Worm (Caenorhabditis elegans) whole organism, L1 larva: ENCODE measurements around the gene F21C10.1.

Source experiments
- C04F5.9 ChIP-seq: sonication (generic microtip); optimal IDR thresholded peaks from 2 replicates; lab custom pipeline; 2016; ENCODE audit warnings: missing genetic modification characterization, missing compliant biosample characterization
- C16A3.4 ChIP-seq: fragments of 150-350 bp; optimal IDR thresholded peaks from 2 replicates; lab custom pipeline; 2014; ENCODE audit warnings: missing biosample characterization, missing genetic modification characterization
- F16B12.6 ChIP-seq: fragments of 150-350 bp; optimal IDR thresholded peaks from 2 replicates; lab custom pipeline; 2014; ENCODE audit warnings: missing biosample characterization, missing genetic modification characterization
- blmp-1 ChIP-seq: fragments of 150-350 bp; optimal IDR thresholded peaks from 2 replicates; lab custom pipeline; 2014; ENCODE audit warnings: missing biosample characterization, missing genetic modification characterization
- ceh-63 ChIP-seq: fragments of 200-800 bp; sonication (Bioruptor generic); optimal IDR thresholded peaks from 2 replicates; lab custom pipeline; 2018; ENCODE audit warnings: mild to moderate bottlenecking, missing genetic modification characterization, missing compliant biosample characterization
- ceh-82 ChIP-seq, 3 experiments: fragments of 150-350 bp in 1 of 3; sonication (generic microtip) in 2 of 3; optimal IDR thresholded peaks; 2 replicates each; lab custom pipeline; 2014 to 2017; ENCODE audit warnings: missing biosample characterization in 3 of 3, missing genetic modification characterization in 3 of 3
- egl-13 ChIP-seq: sonication (generic microtip); optimal IDR thresholded peaks from 2 replicates; lab custom pipeline; 2016; ENCODE audit warnings: missing genotype, missing genetic modification reagents, missing genetic modification characterization, missing compliant biosample characterization
- elt-2 ChIP-seq: sonication (generic microtip); optimal IDR thresholded peaks from 2 replicates; lab custom pipeline; 2016; ENCODE audit warnings: missing genetic modification characterization, mild to moderate bottlenecking, inconsistent platforms, missing compliant biosample characterization, missing genetic modification reagents
- elt-3 ChIP-seq, 6 experiments: fragments of 150-350 bp in 1 of 6; sonication (generic microtip); optimal IDR thresholded peaks; 2 replicates each; lab custom pipeline; 2017 to 2018; ENCODE audit warnings: missing biosample characterization in 6 of 6, missing genetic modification characterization in 6 of 6, inconsistent platforms in 1 of 6
- grh-1 ChIP-seq: fragments of 200-800 bp; sonication (Bioruptor generic); IDR thresholded peaks from 2 replicates; pipeline ENCODE4 v1.3.6; 2022; ENCODE audit warnings: missing genetic modification reagents, missing genetic modification characterization, missing compliant biosample characterization
- hlh-17 ChIP-seq: fragments of 200-800 bp; sonication (Bioruptor generic); optimal IDR thresholded peaks from 2 replicates; lab custom pipeline; 2018; ENCODE audit warnings: missing genetic modification characterization, mild to moderate bottlenecking, missing compliant biosample characterization, moderate library complexity, borderline replicate concordance
- irx-1 ChIP-seq: sonication (generic microtip); optimal IDR thresholded peaks from 2 replicates; lab custom pipeline; 2016; ENCODE audit warnings: missing genetic modification characterization, missing compliant biosample characterization
- isw-1 ChIP-seq: fragments of 200-800 bp; sonication (Bioruptor generic); IDR thresholded peaks from 2 replicates; pipeline ENCODE4 v1.3.6; 2022; ENCODE audit warnings: missing genetic modification characterization, missing compliant biosample characterization
- lin-14 ChIP-seq: fragments of 200-800 bp; sonication (Bioruptor generic); optimal IDR thresholded peaks from 2 replicates; lab custom pipeline; 2018; ENCODE audit warnings: mild to moderate bottlenecking, missing genetic modification characterization, moderate library complexity, missing compliant biosample characterization
- lsy-2 ChIP-seq, 2 experiments: fragments of 150-350 bp; optimal IDR thresholded peaks; 2 replicates each; lab custom pipeline; 2014; ENCODE audit warnings: missing biosample characterization in 2 of 2, missing genetic modification characterization in 2 of 2
- mab-9 ChIP-seq: fragments of 200-800 bp; sonication (Bioruptor generic); IDR thresholded peaks from 2 replicates; pipeline ENCODE4 v1.3.6; 2022; ENCODE audit warnings: missing genetic modification reagents, missing genetic modification characterization, missing compliant biosample characterization
- mdl-1 ChIP-seq, 2 experiments: fragments of 150-350 bp; optimal IDR thresholded peaks; 2 replicates each; lab custom pipeline; 2014 to 2017; ENCODE audit warnings: missing biosample characterization in 2 of 2, missing genetic modification characterization in 2 of 2, inconsistent platforms in 1 of 2
- mep-1 ChIP-seq: fragments of 150-350 bp; optimal IDR thresholded peaks from 2 replicates; lab custom pipeline; 2014; ENCODE audit warnings: missing biosample characterization, missing genetic modification characterization
- nhr-11 ChIP-seq: fragments of 150-350 bp; optimal IDR thresholded peaks from 2 replicates; lab custom pipeline; 2014; ENCODE audit warnings: missing biosample characterization, missing genetic modification characterization
- nhr-20 ChIP-seq: sonication (generic microtip); optimal IDR thresholded peaks from 2 replicates; lab custom pipeline; 2016; ENCODE audit warnings: mild to moderate bottlenecking, missing genetic modification characterization, missing compliant biosample characterization
- nhr-47 ChIP-seq: sonication (generic microtip); optimal IDR thresholded peaks from 2 replicates; lab custom pipeline; 2016; ENCODE audit warnings: mild to moderate bottlenecking, missing genetic modification characterization, moderate library complexity, missing compliant biosample characterization
- nhr-71 ChIP-seq: sonication (generic microtip); optimal IDR thresholded peaks from 2 replicates; lab custom pipeline; 2016; ENCODE audit warnings: mild to moderate bottlenecking, missing genetic modification characterization, moderate library complexity, missing compliant biosample characterization
- nhr-84 ChIP-seq: sonication (generic microtip); optimal IDR thresholded peaks from 2 replicates; lab custom pipeline; 2017; ENCODE audit warnings: missing biosample characterization, missing genetic modification characterization
- nhr-85 ChIP-seq: sonication (generic microtip); peaks from one replicate; lab custom pipeline; 2016; ENCODE audit warnings: missing genetic modification characterization, inconsistent platforms, missing compliant biosample characterization
- nhr-90 ChIP-seq: sonication (generic microtip); optimal IDR thresholded peaks from 2 replicates; lab custom pipeline; 2016; ENCODE audit warnings: mild to moderate bottlenecking, missing genetic modification characterization, missing compliant biosample characterization; ENCODE audit not compliant: poor library complexity
- pax-3 ChIP-seq: fragments of 200-800 bp; sonication (Bioruptor generic); optimal IDR thresholded peaks from 2 replicates; lab custom pipeline; 2018; ENCODE audit warnings: mild to moderate bottlenecking, missing genetic modification characterization, moderate library complexity, missing compliant biosample characterization
- pqm-1 ChIP-seq: sonication (generic microtip); optimal IDR thresholded peaks from 3 replicates; lab custom pipeline; 2017; ENCODE audit warnings: missing biosample characterization, missing genetic modification characterization
- rnt-1 ChIP-seq: sonication (generic microtip); optimal IDR thresholded peaks from 2 replicates; lab custom pipeline; 2016; ENCODE audit warnings: mild to moderate bottlenecking, missing genetic modification characterization, moderate library complexity, missing compliant biosample characterization
- skn-1 ChIP-seq: fragments of 150-350 bp; optimal IDR thresholded peaks from 2 replicates; lab custom pipeline; 2014; ENCODE audit warnings: missing biosample characterization, missing genetic modification characterization
- snu-23 ChIP-seq: sonication (generic microtip); optimal IDR thresholded peaks from 2 replicates; lab custom pipeline; 2016; ENCODE audit warnings: missing genetic modification characterization, missing compliant biosample characterization
- sptf-1 ChIP-seq: fragments of 150-350 bp; optimal IDR thresholded peaks from 2 replicates; lab custom pipeline; 2014; ENCODE audit warnings: missing biosample characterization, missing genetic modification characterization
- unc-130 ChIP-seq: fragments of 150-350 bp; optimal IDR thresholded peaks from 2 replicates; lab custom pipeline; 2017; ENCODE audit warnings: missing biosample characterization, missing genetic modification characterization, inconsistent platforms
- unc-86 ChIP-seq: sonication (generic microtip); optimal IDR thresholded peaks from 2 replicates; lab custom pipeline; 2016; ENCODE audit warnings: missing genetic modification characterization, missing compliant biosample characterization
- zag-1 ChIP-seq: fragments of 150-350 bp; optimal IDR thresholded peaks from 2 replicates; lab custom pipeline; 2014; ENCODE audit warnings: missing biosample characterization, missing genetic modification characterization

Gene F21C10.1

DNA sequence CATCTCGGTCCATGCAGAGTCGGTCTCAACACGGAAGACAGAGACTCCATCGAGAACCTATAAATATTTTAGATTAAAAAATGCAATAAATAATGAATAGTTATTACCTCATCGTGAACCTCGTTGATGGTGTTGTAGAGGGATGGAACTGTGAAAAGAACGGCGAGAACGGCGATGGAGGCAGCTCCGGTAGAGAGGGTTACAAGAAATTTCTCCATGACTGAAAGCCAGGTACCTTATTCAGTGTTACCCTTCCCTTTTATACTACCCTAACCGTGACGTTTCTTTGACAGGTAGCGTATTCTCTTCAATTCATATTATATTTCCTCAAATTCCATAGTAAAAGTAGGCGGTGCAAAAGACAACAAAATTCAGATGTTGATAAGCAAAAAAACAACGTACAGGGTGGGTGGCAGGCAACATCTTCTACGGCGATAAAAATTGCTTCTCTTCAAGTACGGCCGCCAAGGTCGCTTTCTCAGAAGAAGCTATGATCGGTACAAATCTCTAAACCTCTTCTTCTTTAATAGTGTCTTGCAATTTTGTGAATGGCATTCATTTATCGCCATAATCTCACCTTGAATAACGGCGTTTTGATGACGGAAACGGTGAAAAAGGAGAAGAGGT lies 33.0 kb downstream of the F21C10.1 start, which contains the start of gene col-10 (continued):
- peak; percentile 62 for TF ChIP-seq nhr-90 (tag; lab: Kevin White, UChicago)

ce11 chrV:9166306-9166705 lies 34.2 kb downstream of the F21C10.1 start:
- TF ChIP-seq nhr-90 (tag; lab: Kevin White, UChicago) (peak; percentile 33), nhr-47 (tag; lab: Kevin White, UChicago) (peak; percentile 13), pax-3 (no peak), blmp-1 (tag; lab: Kevin White, UChicago) (peak; percentile 22), unc-86 (tag; lab: Kevin White, UChicago) (no peak), nhr-20 (tag; lab: Kevin White, UChicago) (peak; percentile 57), nhr-71 (tag; lab: Kevin White, UChicago) (peak; percentile 46), nhr-85 (tag; lab: Kevin White, UChicago) (peak; percentile 89), elt-2 (tag; lab: Kevin White, UChicago) (no peak), ceh-63 (GFP tag; lab: Kevin White, UChicago) (no peak), grh-1 (GFP tag; lab: Robert Waterston, UW) (peak; percentile 34), snu-23 (peak; percentile 43), mep-1 (peak; percentile 32), rnt-1 (tag; lab: Kevin White, UChicago) (peak; percentile 37), irx-1 (tag; lab: Kevin White, UChicago) (peak; percentile 35), pqm-1 (tag; lab: Kevin White, UChicago) (no peak), elt-3 (tag; optimal IDR thresholded peaks at IDR 0.05; lab: Kevin White, UChicago) (peak in 1 of 6 experiments; percentile 35), C16A3.4 (tag; lab: Kevin White, UChicago) (peak; percentile 12), ceh-82 (tag; optimal IDR thresholded peaks at IDR 0.05; lab: Kevin White, UChicago) (peak in 1 of 3 experiments; percentile 12), unc-130 (tag; lab: Kevin White, UChicago) (no peak), lsy-2 (tag; optimal IDR thresholded peaks at IDR 0.05; lab: Kevin White, UChicago) (peak in 1 of 2 experiments; percentile 19), lin-14 (peak; percentile 84)

DNA sequence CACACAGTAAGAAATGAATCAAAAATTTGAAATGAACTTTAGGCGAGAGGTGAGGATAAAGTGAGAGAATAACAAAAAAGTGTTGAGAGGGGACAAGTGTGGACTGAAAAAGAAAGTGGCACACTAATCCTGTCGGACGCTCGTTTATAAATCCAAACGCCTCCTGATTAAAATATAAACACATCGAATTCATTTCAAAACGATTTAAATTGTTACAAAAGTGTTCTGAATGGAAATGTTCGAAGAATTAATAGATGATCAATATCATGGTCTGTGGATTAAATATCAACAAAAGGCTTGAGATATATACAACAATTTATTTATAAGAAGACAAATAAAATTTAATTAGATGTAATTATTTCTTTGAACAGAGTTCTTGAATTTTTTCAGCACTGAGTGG lies 35.9 kb downstream of the F21C10.1 start, which contains the start of gene B0222.11:
B0222.11 (minus strand) TSS at position 101 of the 400 bp plus-strand sequence.
- TF ChIP-seq hlh-17 (GFP tag; lab: Kevin White, UChicago) (no peak), nhr-84 (tag; lab: Kevin White, UChicago) (no peak)

- TF ChIP-seq isw-1 (GFP tag; lab: Robert Waterston, UW): no peak
- TF ChIP-seq lin-14: peak; percentile 41
- no peak for TF ChIP-seq C04F5.9 (tag; lab: Kevin White, UChicago)
- TF ChIP-seq lsy-2 (tag; optimal IDR thresholded peaks at IDR 0.05; lab: Kevin White, UChicago): no peak
- no peak for TF ChIP-seq mdl-1 (tag; optimal IDR thresholded peaks at IDR 0.05; lab: Kevin White, UChicago)
- no peak for TF ChIP-seq F16B12.6 (tag; lab: Kevin White, UChicago)
- TF ChIP-seq blmp-1 (tag; lab: Kevin White, UChicago): peak; percentile 7
- no peak for TF ChIP-seq mab-9
- TF ChIP-seq egl-13: no peak
- TF ChIP-seq nhr-11 (tag; lab: Kevin White, UChicago): no peak
- TF ChIP-seq nhr-20 (tag; lab: Kevin White, UChicago): no peak
- TF ChIP-seq elt-2 (tag; lab: Kevin White, UChicago): peak; percentile 52
- peak; percentile 41 for TF ChIP-seq nhr-85 (tag; lab: Kevin White, UChicago)
- no peak for TF ChIP-seq sptf-1 (tag; lab: Kevin White, UChicago)
- TF ChIP-seq, all 84 proteins: peak for 4
These were observed 40.8 kb downstream of the F21C10.1 start, which contains the start of gene gad-3 for ce11 chrV:9172989-9173388. gad-3 (minus strand) TSS chrV:9173005.

DNA sequence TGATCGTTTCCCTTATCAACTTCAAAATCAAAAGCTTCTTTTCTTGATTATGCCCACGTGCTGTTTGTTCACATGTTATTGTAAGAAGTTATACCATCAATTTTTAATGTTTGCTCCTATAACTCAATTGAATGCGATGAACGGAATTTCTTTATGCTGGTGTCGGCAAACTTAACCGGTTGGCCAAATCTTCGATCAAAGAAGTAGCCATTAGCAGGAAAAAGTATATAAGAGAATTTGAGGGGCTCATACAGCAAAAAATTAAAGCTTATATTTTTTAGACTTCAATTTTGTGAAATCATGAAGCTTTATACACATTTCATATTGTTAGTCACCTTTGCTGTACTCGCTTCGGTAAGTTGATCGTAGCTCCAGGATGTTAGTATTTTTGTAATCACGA lies 41.6 kb downstream of the F21C10.1 start, which contains the start of gene pqn-16:
pqn-16 (plus strand) TSS at position 301 of the 400 bp plus-strand sequence.
- no peak for TF ChIP-seq isw-1 (GFP tag; lab: Robert Waterston, UW)
- TF ChIP-seq zag-1 (tag; lab: Kevin White, UChicago): no peak
- TF ChIP-seq skn-1: no peak
